Fruit fly (Drosophila melanogaster): Measurements from ENCODE around the gene CG32196.

DNA sequence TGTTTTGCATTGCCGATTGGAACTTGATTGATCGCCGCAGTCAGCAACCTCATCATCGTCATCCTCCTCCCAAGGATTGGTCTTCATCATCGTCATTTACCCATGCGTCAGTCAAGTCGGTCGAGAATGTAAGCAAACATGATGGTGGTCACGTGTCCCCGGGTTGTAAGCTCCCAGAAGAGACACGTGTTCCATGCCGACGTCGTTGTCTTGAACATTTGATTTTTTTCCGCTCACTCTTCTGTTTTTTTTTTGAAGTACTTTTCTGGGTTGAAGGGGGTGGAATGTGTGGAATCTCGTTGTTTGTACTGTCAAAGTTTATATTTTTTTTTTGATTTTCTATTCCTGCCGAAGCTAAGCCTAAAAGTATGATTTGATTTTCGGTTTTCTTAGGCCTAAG lies 43.0 kb downstream of the CG32196 start:
- TF ChIP-seq pan (optimal IDR thresholded peaks at IDR 0.05) = no peak
- TF ChIP-seq Dll (optimal IDR thresholded peaks at IDR 0.05) = no peak
- TF ChIP-seq CG8478 (optimal IDR thresholded peaks at IDR 0.05) = no peak
- no peak for TF ChIP-seq usp (GFP tag; optimal IDR thresholded peaks at IDR 0.05)
- no peak for TF ChIP-seq psq (optimal IDR thresholded peaks at IDR 0.05)
- no peak for TF ChIP-seq EcR (GFP tag; optimal IDR thresholded peaks at IDR 0.05)
